Worm (Caenorhabditis elegans): ENCODE data around the gene wdr-5.1.

DNA sequence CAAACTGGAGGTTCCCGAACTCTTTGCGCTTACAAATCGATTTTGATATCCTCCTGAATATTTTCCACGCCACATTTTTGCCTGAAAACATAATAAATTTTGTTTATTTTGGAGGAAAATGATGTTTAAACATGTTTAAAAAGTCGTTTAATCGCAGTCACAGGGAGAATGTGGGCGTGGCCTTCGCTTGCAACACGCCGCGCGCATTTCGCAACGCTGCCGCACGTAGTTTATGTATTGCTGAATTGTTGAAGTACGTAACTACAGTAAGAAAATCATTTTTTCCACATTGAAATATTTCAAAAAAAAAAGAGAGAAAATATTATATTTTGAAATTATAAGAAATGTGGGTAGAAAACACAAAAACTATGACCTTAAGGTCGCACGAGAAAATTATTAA lies 40.9 kb upstream of the wdr-5.1 start, which contains the start of gene C46F11.4:
- TF ChIP-seq mep-1 (tag; optimal IDR thresholded peaks at IDR 0.05) (peak; percentile 80), unc-62 (GFP tag; optimal IDR thresholded peaks at IDR 0.05) (peak; percentile 29), blmp-1 (tag; optimal IDR thresholded peaks at IDR 0.05) (peak; percentile 61), pha-4 (tag; optimal IDR thresholded peaks at IDR 0.05) (peak; percentile 69)
